Worm (Caenorhabditis elegans) whole organism, L3 larva: Measurements from ENCODE around the gene W03G11.2.

ENCODE experiments used
- R02D3.7 ChIP-seq: fragments of 150-350 bp; optimal IDR thresholded peaks from 2 replicates; lab custom pipeline; 2014; ENCODE audit warnings: missing biosample characterization, missing genetic modification characterization
- ZK546.5 ChIP-seq: sonication (generic microtip); optimal IDR thresholded peaks from 2 replicates; lab custom pipeline; 2017; ENCODE audit warnings: missing biosample characterization, missing genetic modification characterization
- aly-2 ChIP-seq: fragments of 150-350 bp; optimal IDR thresholded peaks from 2 replicates; lab custom pipeline; 2014; ENCODE audit warnings: missing biosample characterization, missing genetic modification characterization
- ama-1 ChIP-seq: fragments of 150-350 bp; optimal IDR thresholded peaks from 2 replicates; lab custom pipeline; 2018
- ceh-28 ChIP-seq: fragments of 150-350 bp; optimal IDR thresholded peaks from 2 replicates; lab custom pipeline; 2014; ENCODE audit warnings: missing biosample characterization, missing genetic modification reagents, missing genetic modification characterization
- ceh-9 ChIP-seq: sonication (generic microtip); optimal IDR thresholded peaks from 2 replicates; lab custom pipeline; 2018; ENCODE audit warnings: missing biosample characterization, missing genetic modification characterization
- daf-12 ChIP-seq: fragments of 150-350 bp; optimal IDR thresholded peaks from 2 replicates; lab custom pipeline; 2014; ENCODE audit warnings: missing biosample characterization, missing genetic modification reagents, missing genetic modification characterization
- egl-27 ChIP-seq: sonication (generic microtip); optimal IDR thresholded peaks from 4 replicates; lab custom pipeline; 2017; ENCODE audit warnings: missing biosample characterization, missing genetic modification reagents, missing genetic modification characterization
- elt-1 ChIP-seq: fragments of 150-350 bp; optimal IDR thresholded peaks from 2 replicates; lab custom pipeline; 2014; ENCODE audit warnings: missing biosample characterization, missing genetic modification characterization
- elt-2 ChIP-seq: sonication (generic microtip); optimal IDR thresholded peaks from 2 replicates; lab custom pipeline; 2016; ENCODE audit warnings: missing genetic modification reagents, mild to moderate bottlenecking, missing genetic modification characterization, missing compliant biosample characterization
- elt-3 ChIP-seq, 3 experiments: fragments of 150-350 bp in 1 of 3; sonication (generic microtip) in 2 of 3; optimal IDR thresholded peaks; 2 replicates in 2 of 3; 4 replicates in 1 of 3; lab custom pipeline; 2014 to 2017; ENCODE audit warnings: missing biosample characterization in 3 of 3, missing genetic modification characterization in 3 of 3
- fkh-10 ChIP-seq: sonication (generic microtip); optimal IDR thresholded peaks from 2 replicates; lab custom pipeline; 2017; ENCODE audit warnings: missing biosample characterization, missing genetic modification reagents, missing genetic modification characterization
- hmg-11 ChIP-seq: sonication (generic microtip); optimal IDR thresholded peaks from 2 replicates; lab custom pipeline; 2016; ENCODE audit warnings: missing genetic modification characterization, missing compliant biosample characterization
- jun-1 ChIP-seq: fragments of 150-350 bp; optimal IDR thresholded peaks from 2 replicates; lab custom pipeline; 2014; ENCODE audit warnings: missing biosample characterization, missing genetic modification reagents, missing genetic modification characterization
- lin-15B ChIP-seq: fragments of 150-350 bp; optimal IDR thresholded peaks from 2 replicates; lab custom pipeline; 2014; ENCODE audit warnings: missing biosample characterization, missing genetic modification characterization
- lin-39 ChIP-seq: fragments of 150-350 bp; optimal IDR thresholded peaks from 2 replicates; lab custom pipeline; 2018; ENCODE audit warnings: missing biosample characterization, missing genetic modification reagents, missing genetic modification characterization
- lsy-12 ChIP-seq: sonication (generic microtip); optimal IDR thresholded peaks from 2 replicates; lab custom pipeline; 2016; ENCODE audit warnings: mild to moderate bottlenecking, missing genetic modification characterization, missing compliant biosample characterization
- mml-1 ChIP-seq: fragments of 150-350 bp; sonication (generic microtip); optimal IDR thresholded peaks from 3 replicates; lab custom pipeline; 2014; ENCODE audit warnings: missing biosample characterization, missing genetic modification characterization
- nfya-1 ChIP-seq: sonication (generic microtip); optimal IDR thresholded peaks from 2 replicates; lab custom pipeline; 2017; ENCODE audit warnings: missing genetic modification characterization, mild to moderate bottlenecking, missing compliant biosample characterization, antibody characterized with exemption, moderate library complexity; ENCODE audit not compliant: insufficient read depth
- nhr-11 ChIP-seq: fragments of 150-350 bp; optimal IDR thresholded peaks from 2 replicates; lab custom pipeline; 2014; ENCODE audit warnings: missing biosample characterization, missing genetic modification characterization
- nhr-23 ChIP-seq: fragments of 150-350 bp; optimal IDR thresholded peaks from 2 replicates; lab custom pipeline; 2014; ENCODE audit warnings: missing biosample characterization, missing genetic modification reagents, missing genetic modification characterization
- nhr-25 ChIP-seq: sonication (generic microtip); optimal IDR thresholded peaks from 2 replicates; lab custom pipeline; 2017; ENCODE audit warnings: missing biosample characterization, missing genetic modification characterization
- nhr-43 ChIP-seq: sonication (generic microtip); optimal IDR thresholded peaks from 2 replicates; lab custom pipeline; 2016; ENCODE audit warnings: mild to moderate bottlenecking, missing genetic modification characterization, missing compliant biosample characterization; ENCODE audit not compliant: poor library complexity, severe bottlenecking
- nhr-76 ChIP-seq: fragments of 150-350 bp; sonication (generic microtip); optimal IDR thresholded peaks from 5 replicates; lab custom pipeline; 2014; ENCODE audit warnings: missing biosample characterization, missing genetic modification characterization
- nhr-77 ChIP-seq: fragments of 150-350 bp; optimal IDR thresholded peaks from 2 replicates; lab custom pipeline; 2014; ENCODE audit warnings: missing biosample characterization, missing genetic modification characterization
- pha-4 ChIP-seq: fragments of 150-350 bp; optimal IDR thresholded peaks from 2 replicates; lab custom pipeline; 2014; ENCODE audit warnings: missing biosample characterization, missing genetic modification reagents, missing genetic modification characterization
- sea-2 ChIP-seq: fragments of 150-350 bp; sonication (generic microtip); optimal IDR thresholded peaks from 4 replicates; lab custom pipeline; 2014; ENCODE audit warnings: missing biosample characterization, missing genetic modification reagents, missing genetic modification characterization
- skn-1 ChIP-seq: fragments of 150-350 bp; optimal IDR thresholded peaks from 2 replicates; lab custom pipeline; 2014; ENCODE audit warnings: missing biosample characterization, missing genetic modification characterization
- snpc-4 ChIP-seq: fragments of 150-350 bp; optimal IDR thresholded peaks from 2 replicates; lab custom pipeline; 2014; ENCODE audit warnings: missing biosample characterization, missing genetic modification characterization
- tbx-2 ChIP-seq: sonication (generic microtip); optimal IDR thresholded peaks from 2 replicates; lab custom pipeline; 2016; ENCODE audit warnings: mild to moderate bottlenecking, missing genetic modification characterization, missing compliant biosample characterization
- unc-62 ChIP-seq: fragments of 150-350 bp; sonication (generic microtip); optimal IDR thresholded peaks from 4 replicates; lab custom pipeline; 2014; ENCODE audit warnings: missing biosample characterization, missing genetic modification reagents, missing genetic modification characterization
- zag-1 ChIP-seq: fragments of 150-350 bp; optimal IDR thresholded peaks from 2 replicates; lab custom pipeline; 2014; ENCODE audit warnings: missing biosample characterization, missing genetic modification characterization
- ztf-11 ChIP-seq: fragments of 150-350 bp; optimal IDR thresholded peaks from 2 replicates; lab custom pipeline; 2014; ENCODE audit warnings: missing biosample characterization, missing genetic modification characterization
- ztf-4 ChIP-seq: fragments of 150-350 bp; optimal IDR thresholded peaks from 2 replicates; lab custom pipeline; 2014; ENCODE audit warnings: missing biosample characterization, missing genetic modification characterization

The W03G11.2 gene

DNA sequence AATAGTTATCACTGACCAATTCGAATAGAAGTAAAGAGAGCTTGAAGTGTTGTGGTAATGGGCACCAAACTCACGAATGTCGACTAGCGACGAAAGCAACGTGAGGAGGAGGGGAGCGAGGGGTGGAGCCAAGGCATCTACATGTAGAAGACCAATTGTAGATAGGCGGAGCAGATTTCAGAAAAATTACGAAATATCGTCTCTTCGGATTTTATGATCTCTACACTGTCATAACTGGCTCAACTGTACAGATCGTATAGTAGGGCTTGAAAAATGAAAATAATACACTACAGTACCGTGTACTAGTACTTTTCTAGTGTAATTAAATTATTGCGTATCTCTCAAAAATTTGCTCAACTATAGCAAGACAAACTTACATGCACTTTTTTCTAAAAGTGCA is 15.4 kb downstream of the W03G11.2 start, which contains the start of gene W03G11.4:
TSS of gene W03G11.4 (minus strand) at position 101 of the 400 bp plus-strand sequence.
- TF ChIP-seq jun-1 (tag; lab: Kevin White, UChicago) (no peak), sea-2 (GFP tag; lab: Kevin White, UChicago) (no peak), nhr-25 (tag; lab: Kevin White, UChicago) (no peak), tbx-2 (no peak), pha-4 (tag; lab: Kevin White, UChicago) (no peak), unc-62 (GFP tag; lab: Kevin White, UChicago) (no peak), ztf-4 (no peak), R02D3.7 (no peak), snpc-4 (tag; lab: Kevin White, UChicago) (no peak), nhr-77 (tag; lab: Kevin White, UChicago) (no peak), lin-39 (tag; lab: Kevin White, UChicago) (no peak), nhr-76 (tag; lab: Kevin White, UChicago) (no peak), elt-1 (tag; lab: Kevin White, UChicago) (no peak), elt-3 (tag; optimal IDR thresholded peaks at IDR 0.05; lab: Kevin White, UChicago) (no peak)

DNA sequence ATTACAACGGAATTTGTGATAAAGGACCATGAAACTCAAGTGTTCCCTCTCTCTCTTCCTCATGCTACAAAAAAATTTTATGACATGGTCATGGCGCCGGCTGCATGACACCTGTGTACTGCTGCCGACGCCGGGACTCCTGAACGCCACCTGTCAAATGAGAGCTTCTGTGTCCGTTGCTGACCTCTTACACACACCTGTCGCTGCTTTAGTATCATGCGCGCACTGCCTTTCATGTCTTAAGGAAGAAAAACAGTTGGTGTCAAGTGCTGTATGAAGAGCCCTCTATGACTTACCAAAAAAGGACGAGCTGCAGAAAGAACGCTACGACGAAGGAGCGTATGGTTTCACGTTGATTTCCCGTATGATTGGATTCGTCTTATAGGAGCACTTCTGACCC is 15.8 kb downstream of the W03G11.2 start:
- TF ChIP-seq lin-15B (no peak), daf-12 (tag; lab: Kevin White, UChicago) (no peak), ceh-9 (tag; lab: Kevin White, UChicago) (no peak), hmg-11 (no peak), elt-1 (tag; lab: Kevin White, UChicago) (no peak), skn-1 (no peak), nhr-43 (no peak), lsy-12 (tag; lab: Kevin White, UChicago) (no peak), nhr-77 (tag; lab: Kevin White, UChicago) (no peak), ama-1 (no peak), jun-1 (tag; lab: Kevin White, UChicago) (no peak)

DNA sequence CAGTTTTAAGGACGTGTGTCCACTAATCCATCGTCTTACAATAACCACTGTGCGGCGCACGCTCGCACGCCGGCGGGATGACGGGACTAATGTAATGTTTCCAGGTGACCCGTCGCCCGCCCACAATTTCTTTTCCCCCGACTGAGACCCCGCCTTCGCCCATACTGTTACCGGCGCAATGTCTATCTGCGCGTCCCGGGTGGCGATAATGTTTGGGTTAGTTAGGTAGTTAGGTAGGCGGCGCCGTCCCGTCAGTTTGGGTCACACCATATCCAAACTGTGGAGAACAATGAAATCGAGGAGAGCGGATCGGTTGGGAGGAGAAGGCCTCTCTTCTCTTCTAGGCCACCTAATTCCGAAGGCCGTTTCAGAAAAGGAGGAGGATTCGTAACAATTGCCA is 22.1 kb downstream of the W03G11.2 start:
- no peak for TF ChIP-seq nhr-43
- no peak for TF ChIP-seq zag-1 (tag; lab: Kevin White, UChicago)
- TF ChIP-seq lin-39 (tag; lab: Kevin White, UChicago) = no peak

DNA sequence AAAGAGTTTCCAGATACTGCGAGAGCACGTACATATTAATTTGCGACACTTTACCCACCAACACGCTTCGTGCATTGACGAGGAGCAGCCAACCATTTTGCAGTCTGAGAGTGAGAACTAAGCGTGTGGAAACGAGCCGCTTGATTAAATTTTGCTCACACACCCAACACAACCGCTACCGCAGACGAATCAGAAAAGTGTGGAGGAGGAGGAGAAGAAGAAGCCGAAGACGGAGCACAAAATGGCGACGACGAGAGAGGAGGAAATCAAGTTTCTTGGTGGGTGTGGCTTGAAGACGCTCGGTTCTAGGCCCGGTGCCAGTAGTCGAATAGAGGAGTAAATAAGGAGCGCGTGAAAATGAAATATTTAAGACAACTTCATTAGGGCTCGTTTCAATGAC is 25.6 kb downstream of the W03G11.2 start:
- TF ChIP-seq nfya-1 (tag; lab: Kevin White, UChicago) (peak; percentile 25), fkh-10 (GFP tag; lab: Kevin White, UChicago) (peak; percentile 78), ama-1 (no peak)

DNA sequence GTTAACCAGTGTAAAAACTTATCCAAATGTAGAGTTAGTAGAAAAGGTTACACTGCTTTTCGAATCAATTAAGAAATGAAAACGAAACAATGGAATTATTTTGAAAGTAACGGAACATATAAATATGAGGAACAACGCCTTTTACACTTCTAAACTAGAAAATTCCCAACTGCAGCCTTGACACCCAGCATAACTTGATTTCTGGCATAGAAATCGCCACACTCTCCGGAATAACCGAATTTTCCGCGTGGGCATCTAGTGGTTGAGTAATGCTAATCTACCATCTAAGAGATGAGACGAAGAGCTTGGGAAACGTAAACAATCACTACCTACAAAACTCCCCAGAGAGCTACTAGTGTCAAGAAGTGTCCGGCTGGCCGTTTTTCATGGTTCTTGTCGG is 27.2 kb downstream of the W03G11.2 start:
- TF ChIP-seq unc-62 (GFP tag; lab: Kevin White, UChicago) (no peak), ztf-11 (tag; lab: Kevin White, UChicago) (no peak), mml-1 (no peak), lin-39 (tag; lab: Kevin White, UChicago) (no peak), elt-1 (tag; lab: Kevin White, UChicago) (peak; percentile 66), egl-27 (tag; lab: Kevin White, UChicago) (no peak), skn-1 (no peak)

DNA sequence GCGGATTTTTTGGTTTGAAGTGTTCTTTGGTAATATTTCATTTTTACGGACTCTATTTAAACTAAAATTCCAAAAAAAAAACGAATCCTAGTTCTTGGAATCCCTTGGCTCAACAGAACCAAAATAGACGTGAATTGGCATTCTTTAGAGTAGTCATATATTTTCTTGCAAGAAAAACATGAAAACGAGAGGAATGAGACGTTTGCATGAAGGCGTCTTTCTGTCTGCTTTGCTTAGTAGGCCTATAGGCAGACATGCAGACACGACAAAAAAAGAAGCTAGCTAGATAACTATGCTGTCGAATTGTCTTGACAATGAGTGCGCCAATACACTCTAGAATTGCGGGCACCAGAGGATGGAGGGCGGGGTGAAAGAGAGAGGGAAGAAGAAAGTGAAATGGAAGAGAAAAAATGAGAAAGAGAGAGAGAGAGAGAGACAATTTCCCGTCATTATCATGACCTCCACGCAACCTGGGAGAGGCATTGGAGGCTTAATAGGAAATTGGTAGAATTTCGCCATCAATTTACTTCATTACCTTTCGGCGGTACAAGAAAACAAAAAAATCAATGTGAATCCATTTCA is 27.7 kb downstream of the W03G11.2 start:
- TF ChIP-seq elt-2 (no peak), nhr-23 (peak; percentile 24), aly-2 (tag; lab: Kevin White, UChicago) (no peak), nhr-11 (no peak), tbx-2 (no peak), fkh-10 (GFP tag; lab: Kevin White, UChicago) (no peak), nfya-1 (tag; lab: Kevin White, UChicago) (peak; percentile 43), ZK546.5 (tag; lab: Kevin White, UChicago) (no peak), ztf-11 (tag; lab: Kevin White, UChicago) (no peak), pha-4 (tag; lab: Kevin White, UChicago) (no peak), unc-62 (GFP tag; lab: Kevin White, UChicago) (no peak), zag-1 (tag; lab: Kevin White, UChicago) (no peak), nhr-25 (tag; lab: Kevin White, UChicago) (peak; percentile 71), ceh-9 (tag; lab: Kevin White, UChicago) (no peak), hmg-11 (no peak), ceh-28 (tag; lab: Kevin White, UChicago) (no peak), mml-1 (no peak)
